1 fruit fly cellular context compared by ENCODE assay signal in the genomic region with DNA sequence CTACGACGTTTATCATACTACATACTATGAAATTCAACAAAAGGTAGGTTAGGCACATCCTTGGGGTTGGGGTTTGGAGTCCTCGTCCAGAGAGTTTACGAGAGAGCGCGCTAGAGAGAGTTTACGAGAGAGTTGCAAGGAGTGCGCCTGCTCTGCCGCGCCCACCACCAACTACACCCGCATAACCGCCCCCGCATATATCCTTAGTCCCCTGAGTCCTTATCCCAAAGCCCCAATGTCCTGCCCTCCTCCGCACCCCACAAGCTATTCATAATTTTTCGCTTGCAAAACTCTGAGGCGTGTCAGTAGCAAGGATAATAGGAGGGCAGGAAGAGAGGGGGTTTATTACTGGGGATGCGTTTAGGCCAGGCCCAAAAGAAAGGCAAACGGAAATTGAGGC.
TF ChIP-seq lines count a peak whose summit lies in the region.

No protein-coding gene starts in this region.

TF ChIP-seq in whole organism, embryonic, 481 proteins besides CTCF, POLR2A, EP300 and RAD21 (continued from another document):
- TF ChIP-seq Vsx1 (GFP tag; optimal IDR thresholded peaks at IDR 0.05; lab: Kevin White, UChicago) (no peak), Med (GFP tag; lab: Kevin White, UChicago) (peak; percentile 13), CG13775 (GFP tag; optimal IDR thresholded peaks at IDR 0.05; lab: Kevin White, UChicago) (no peak), CG9817 (tag; optimal IDR thresholded peaks at IDR 0.05; lab: Kevin White, UChicago) (no peak), Lhr (GFP tag; optimal IDR thresholded peaks at IDR 0.05; lab: Kevin White, UChicago) (no peak), CG10959 (GFP tag; IDR thresholded peaks at IDR 0.05; lab: Robert Waterston, UW) (no peak), CG13287 (GFP tag; IDR thresholded peaks at IDR 0.05; lab: Robert Waterston, UW; ENCODE audit: partially characterized antibody) (0 out of 2 replicates have a peak, but pooled peaks have one; percentile 12), Ravus (GFP tag; IDR thresholded peaks at IDR 0.05; lab: Robert Waterston, UW) (no peak), CG2678 (tag; optimal IDR thresholded peaks at IDR 0.05; lab: Kevin White, UChicago) (no peak), CG10543 (GFP tag; optimal IDR thresholded peaks at IDR 0.05; lab: Kevin White, UChicago) (no peak), aop (GFP tag; IDR thresholded peaks at IDR 0.05; lab: Robert Waterston, UW) (no peak), ems (GFP tag; optimal IDR thresholded peaks at IDR 0.05; lab: Kevin White, UChicago) (no peak), zfh2 (GFP tag; optimal IDR thresholded peaks at IDR 0.05; lab: Kevin White, UChicago) (no peak), sna (GFP tag; IDR thresholded peaks at IDR 0.05; lab: Robert Waterston, UW; ENCODE audit: partially characterized antibody) (no peak), HmgZ (tag; optimal IDR thresholded peaks at IDR 0.05; lab: Kevin White, UChicago) (no peak), CG31224 (GFP tag; IDR thresholded peaks at IDR 0.05; lab: Robert Waterston, UW) (no peak), CG8281 (tag; optimal IDR thresholded peaks at IDR 0.05; lab: Kevin White, UChicago) (no peak), CG7987 (GFP tag; optimal IDR thresholded peaks at IDR 0.05; lab: Kevin White, UChicago) (no peak), TFAM (GFP tag; optimal IDR thresholded peaks at IDR 0.05; lab: Kevin White, UChicago) (no peak), H2.0 (GFP tag; IDR thresholded peaks at IDR 0.05; lab: Robert Waterston, UW) (no peak), Neu2 (GFP tag; optimal IDR thresholded peaks at IDR 0.05; lab: Kevin White, UChicago; ENCODE audit: borderline replicate concordance) (no peak), ato (GFP tag; IDR thresholded peaks at IDR 0.05; lab: Robert Waterston, UW; ENCODE audit: partially characterized antibody) (no peak), CG15269 (tag; optimal IDR thresholded peaks at IDR 0.05; lab: Kevin White, UChicago) (no peak), CG30431 (GFP tag; optimal IDR thresholded peaks at IDR 0.05; lab: Kevin White, UChicago) (no peak), ab (GFP tag; optimal IDR thresholded peaks at IDR 0.05; lab: Kevin White, UChicago) (no peak), chinmo (GFP tag; IDR thresholded peaks at IDR 0.05; lab: Robert Waterston, UW; ENCODE audit: partially characterized antibody) (0 out of 4 replicates have a peak, but pooled peaks have one; percentile 8), CG10321 (GFP tag; IDR thresholded peaks at IDR 0.05; lab: Robert Waterston, UW) (0 out of 2 replicates have a peak, but pooled peaks have one; percentile 7), Deaf1 (tag; optimal IDR thresholded peaks at IDR 0.05; lab: Kevin White, UChicago) (peak; percentile 11), CG7745 (tag; optimal IDR thresholded peaks at IDR 0.05; lab: Kevin White, UChicago) (no peak), CG33213 (GFP tag; optimal IDR thresholded peaks at IDR 0.05; lab: Kevin White, UChicago) (no peak), CG33557 (GFP tag; optimal IDR thresholded peaks at IDR 0.05; lab: Kevin White, UChicago) (no peak), ash1 (GFP tag; optimal IDR thresholded peaks at IDR 0.05; lab: Kevin White, UChicago) (no peak), CG8089 (GFP tag; optimal IDR thresholded peaks at IDR 0.05; lab: Kevin White, UChicago) (no peak), CG2889 (GFP tag; IDR thresholded peaks at IDR 0.05; lab: Robert Waterston, UW) (no peak), CG4617 (GFP tag; optimal IDR thresholded peaks at IDR 0.05; lab: Kevin White, UChicago; ENCODE audit: borderline replicate concordance) (no peak), ac (GFP tag; optimal IDR thresholded peaks at IDR 0.05; lab: Kevin White, UChicago) (no peak), Hand (GFP tag; optimal IDR thresholded peaks at IDR 0.05; lab: Kevin White, UChicago) (no peak), CG12659 (GFP tag; optimal IDR thresholded peaks at IDR 0.05; lab: Kevin White, UChicago) (no peak), disco-r (GFP tag; optimal IDR thresholded peaks at IDR 0.05; lab: Kevin White, UChicago) (no peak), otp (GFP tag; IDR thresholded peaks at IDR 0.05; lab: Robert Waterston, UW) (no peak), Trl (optimal IDR thresholded peaks at IDR 0.05; lab: Kevin White, UChicago) (peak; percentile 45 to 64), Trl (GFP tag; optimal IDR thresholded peaks at IDR 0.05; lab: Kevin White, UChicago) (no peak), Dfd (GFP tag; optimal IDR thresholded peaks at IDR 0.05; lab: Kevin White, UChicago) (no peak), HmgD (GFP tag; optimal IDR thresholded peaks at IDR 0.05; lab: Kevin White, UChicago) (no peak), cwo (GFP tag; optimal IDR thresholded peaks at IDR 0.05; lab: Kevin White, UChicago) (no peak), CG11695 (GFP tag; IDR thresholded peaks at IDR 0.05; lab: Robert Waterston, UW) (no peak), CG12391 (tag; optimal IDR thresholded peaks at IDR 0.05; lab: Kevin White, UChicago) (no peak), Side (GFP tag; optimal IDR thresholded peaks at IDR 0.05; lab: Kevin White, UChicago) (no peak), grn (GFP tag; optimal IDR thresholded peaks at IDR 0.05; lab: Kevin White, UChicago) (no peak), schlank (tag; optimal IDR thresholded peaks at IDR 0.05; lab: Kevin White, UChicago) (no peak), CG14965 (GFP tag; optimal IDR thresholded peaks at IDR 0.05; lab: Kevin White, UChicago; ENCODE audit: borderline replicate concordance) (no peak), cato (GFP tag; optimal IDR thresholded peaks at IDR 0.05; lab: Kevin White, UChicago; ENCODE audit: borderline replicate concordance) (no peak), CG11085 (GFP tag; IDR thresholded peaks at IDR 0.05; lab: Robert Waterston, UW) (no peak), MBD-R2 (GFP tag; IDR thresholded peaks at IDR 0.05; lab: Robert Waterston, UW) (no peak), CG15514 (GFP tag; optimal IDR thresholded peaks at IDR 0.05; lab: Kevin White, UChicago) (no peak), Blimp-1 (GFP tag; optimal IDR thresholded peaks at IDR 0.05; lab: Kevin White, UChicago) (no peak), CG10147 (GFP tag; optimal IDR thresholded peaks at IDR 0.05; lab: Kevin White, UChicago) (no peak), CG1529 (GFP tag; optimal IDR thresholded peaks at IDR 0.05; lab: Kevin White, UChicago) (no peak)
